Worm (Caenorhabditis elegans) whole organism, L2 larva: ENCODE data around the gene F42C5.6.
A peak's percentile ranks its signal among the peaks of the same experiment; 100 is the strongest.

Experiments used
- C34F6.9 ChIP-seq: fragments of 150-350 bp; optimal IDR thresholded peaks from 2 replicates; lab custom pipeline; 2014; ENCODE audit warnings: missing biosample characterization, missing genetic modification characterization
- F13H6.1 ChIP-seq: sonication (generic microtip); optimal IDR thresholded peaks from 2 replicates; lab custom pipeline; 2016; ENCODE audit warnings: missing genetic modification characterization, missing compliant biosample characterization
- R02D3.7 ChIP-seq: fragments of 150-350 bp; optimal IDR thresholded peaks from 2 replicates; lab custom pipeline; 2014; ENCODE audit warnings: missing biosample characterization, missing genetic modification characterization
- Y55F3AM.14 ChIP-seq: fragments of 200-800 bp; sonication (Bioruptor generic); optimal IDR thresholded peaks from 2 replicates; lab custom pipeline; 2018; ENCODE audit warnings: mild to moderate bottlenecking, missing genetic modification characterization, missing compliant biosample characterization
- ZK546.5 ChIP-seq: sonication (generic microtip); optimal IDR thresholded peaks from 2 replicates; lab custom pipeline; 2017; ENCODE audit warnings: missing biosample characterization, missing genetic modification characterization
- alr-1 ChIP-seq: fragments of 150-350 bp; optimal IDR thresholded peaks from 2 replicates; lab custom pipeline; 2014; ENCODE audit warnings: missing biosample characterization, missing genetic modification characterization
- aly-2 ChIP-seq: fragments of 150-350 bp; optimal IDR thresholded peaks from 2 replicates; lab custom pipeline; 2014; ENCODE audit warnings: missing biosample characterization, missing genetic modification characterization
- ama-1 ChIP-seq: fragments of 150-350 bp; optimal IDR thresholded peaks from 2 replicates; lab custom pipeline; 2018; ENCODE audit warnings: inconsistent platforms
- ceh-16 ChIP-seq: fragments of 150-350 bp; optimal IDR thresholded peaks from 2 replicates; lab custom pipeline; 2014; ENCODE audit warnings: missing biosample characterization, missing genetic modification characterization
- ceh-82 ChIP-seq: fragments of 150-350 bp; optimal IDR thresholded peaks from 2 replicates; lab custom pipeline; 2014; ENCODE audit warnings: missing biosample characterization, missing genetic modification characterization
- crh-2 ChIP-seq: sonication (generic microtip); optimal IDR thresholded peaks from 2 replicates; lab custom pipeline; 2017; ENCODE audit warnings: missing biosample characterization, missing genetic modification characterization
- dmd-4 ChIP-seq: sonication (generic microtip); optimal IDR thresholded peaks from 2 replicates; lab custom pipeline; 2017; ENCODE audit warnings: missing biosample characterization, missing genetic modification characterization
- egl-27 ChIP-seq: sonication (generic microtip); optimal IDR thresholded peaks from 3 replicates; lab custom pipeline; 2017; ENCODE audit warnings: missing biosample characterization, missing genetic modification reagents, missing genetic modification characterization
- elt-1 ChIP-seq: fragments of 150-350 bp; optimal IDR thresholded peaks from 2 replicates; lab custom pipeline; 2014; ENCODE audit warnings: missing biosample characterization, missing genetic modification characterization
- elt-3 ChIP-seq: sonication (generic microtip); optimal IDR thresholded peaks from 2 replicates; lab custom pipeline; 2017; ENCODE audit warnings: missing biosample characterization, missing genetic modification characterization
- fos-1 ChIP-seq: fragments of 150-350 bp; optimal IDR thresholded peaks from 2 replicates; lab custom pipeline; 2014; ENCODE audit warnings: missing biosample characterization, missing genetic modification characterization
- gmeb-1 ChIP-seq: fragments of 150-350 bp; optimal IDR thresholded peaks from 2 replicates; lab custom pipeline; 2014; ENCODE audit warnings: missing biosample characterization, missing genetic modification characterization
- lin-11 ChIP-seq: fragments of 150-350 bp; sonication (generic microtip); optimal IDR thresholded peaks from 2 replicates; lab custom pipeline; 2014; ENCODE audit warnings: missing biosample characterization, missing genetic modification characterization, inconsistent platforms, mixed read lengths
- lin-13 ChIP-seq: fragments of 150-350 bp; optimal IDR thresholded peaks from 2 replicates; lab custom pipeline; 2014; ENCODE audit warnings: missing biosample characterization, missing genetic modification reagents, missing genetic modification characterization
- lin-39 ChIP-seq: fragments of 150-350 bp; optimal IDR thresholded peaks from 2 replicates; lab custom pipeline; 2014; ENCODE audit warnings: missing biosample characterization, missing genetic modification reagents, missing genetic modification characterization
- lsy-2 ChIP-seq, 2 experiments: fragments of 150-350 bp in 1 of 2; sonication (generic microtip) in 1 of 2; optimal IDR thresholded peaks; 2 replicates each; lab custom pipeline; 2014 to 2017; ENCODE audit warnings: missing biosample characterization in 2 of 2, missing genetic modification characterization in 2 of 2
- mab-5 ChIP-seq: fragments of 150-350 bp; optimal IDR thresholded peaks from 2 replicates; lab custom pipeline; 2014; ENCODE audit warnings: missing biosample characterization, missing genetic modification characterization
- mbf-1 ChIP-seq: sonication (generic microtip); optimal IDR thresholded peaks from 2 replicates; lab custom pipeline; 2017; ENCODE audit warnings: missing biosample characterization, missing genetic modification characterization
- mdl-1 ChIP-seq, 2 experiments: fragments of 150-350 bp in 1 of 2; sonication (generic microtip) in 1 of 2; optimal IDR thresholded peaks; 2 replicates each; lab custom pipeline; 2017; ENCODE audit warnings: missing biosample characterization in 2 of 2, missing genetic modification characterization in 2 of 2
- nhr-10 ChIP-seq: sonication (generic microtip); optimal IDR thresholded peaks from 2 replicates; lab custom pipeline; 2017; ENCODE audit warnings: missing biosample characterization, missing genetic modification characterization
- nhr-11 ChIP-seq: fragments of 150-350 bp; optimal IDR thresholded peaks from 2 replicates; lab custom pipeline; 2014; ENCODE audit warnings: missing biosample characterization, missing genetic modification characterization
- nhr-129 ChIP-seq: fragments of 150-350 bp; optimal IDR thresholded peaks from 2 replicates; lab custom pipeline; 2014; ENCODE audit warnings: missing biosample characterization, missing genetic modification characterization
- nhr-21 ChIP-seq: fragments of 150-350 bp; optimal IDR thresholded peaks from 2 replicates; lab custom pipeline; 2014; ENCODE audit warnings: missing biosample characterization, missing genetic modification characterization
- nhr-23 ChIP-seq: fragments of 150-350 bp; optimal IDR thresholded peaks from 2 replicates; lab custom pipeline; 2014; ENCODE audit warnings: missing biosample characterization, missing genetic modification reagents, missing genetic modification characterization
- nhr-237 ChIP-seq: fragments of 150-350 bp; optimal IDR thresholded peaks from 2 replicates; lab custom pipeline; 2014; ENCODE audit warnings: missing biosample characterization, missing genetic modification characterization
- nhr-25 ChIP-seq: fragments of 150-350 bp; sonication (generic microtip); optimal IDR thresholded peaks from 3 replicates; lab custom pipeline; 2014; ENCODE audit warnings: missing biosample characterization, missing genetic modification characterization
- nhr-6 ChIP-seq: fragments of 150-350 bp; optimal IDR thresholded peaks from 2 replicates; lab custom pipeline; 2014; ENCODE audit warnings: missing biosample characterization, missing genetic modification characterization
- nhr-77 ChIP-seq: fragments of 150-350 bp; optimal IDR thresholded peaks from 2 replicates; lab custom pipeline; 2014; ENCODE audit warnings: missing biosample characterization, missing genetic modification characterization
- peb-1 ChIP-seq: fragments of 150-350 bp; optimal IDR thresholded peaks from 2 replicates; lab custom pipeline; 2014; ENCODE audit warnings: missing biosample characterization, missing genetic modification characterization
- sem-4 ChIP-seq: fragments of 150-350 bp; optimal IDR thresholded peaks from 2 replicates; lab custom pipeline; 2014; ENCODE audit warnings: missing biosample characterization, missing genetic modification reagents, missing genetic modification characterization
- skn-1 ChIP-seq: sonication (generic microtip); optimal IDR thresholded peaks from 2 replicates; lab custom pipeline; 2017; ENCODE audit warnings: missing biosample characterization, missing genetic modification characterization
- sma-3 ChIP-seq: sonication (generic microtip); optimal IDR thresholded peaks from 2 replicates; lab custom pipeline; 2016; ENCODE audit warnings: missing genetic modification reagents, missing genetic modification characterization, missing compliant biosample characterization
- sma-9 ChIP-seq, 2 experiments: fragments of 150-350 bp in 1 of 2; sonication (generic microtip) in 1 of 2; optimal IDR thresholded peaks; 2 replicates each; lab custom pipeline; 2014 to 2016; ENCODE audit warnings: missing genetic modification characterization in 2 of 2, mild to moderate bottlenecking in 1 of 2, missing biosample characterization in 1 of 2, missing compliant biosample characterization in 1 of 2, missing genetic modification reagents in 1 of 2, moderate library complexity in 1 of 2
- snpc-4 ChIP-seq: fragments of 150-350 bp; optimal IDR thresholded peaks from 2 replicates; lab custom pipeline; 2014; ENCODE audit warnings: missing biosample characterization, missing genetic modification characterization
- unc-39 ChIP-seq: fragments of 150-350 bp; optimal IDR thresholded peaks from 2 replicates; lab custom pipeline; 2014; ENCODE audit warnings: missing biosample characterization, missing genetic modification characterization
- unc-55 ChIP-seq: fragments of 150-350 bp; sonication (generic microtip); optimal IDR thresholded peaks from 3 replicates; lab custom pipeline; 2014; ENCODE audit warnings: missing biosample characterization, missing genetic modification reagents, missing genetic modification characterization
- unc-62 ChIP-seq: fragments of 150-350 bp; optimal IDR thresholded peaks from 2 replicates; lab custom pipeline; 2014; ENCODE audit warnings: missing biosample characterization, missing genetic modification reagents, missing genetic modification characterization
- zag-1 ChIP-seq: fragments of 150-350 bp; optimal IDR thresholded peaks from 2 replicates; lab custom pipeline; 2014; ENCODE audit warnings: missing biosample characterization, missing genetic modification characterization
- ztf-1 ChIP-seq: fragments of 200-800 bp; sonication (Bioruptor generic); conservative IDR thresholded peaks from 2 replicates; pipeline ENCODE4 v1.3.6; 2022; ENCODE audit warnings: missing genetic modification characterization, missing compliant biosample characterization
- ztf-11 ChIP-seq: sonication (generic microtip); optimal IDR thresholded peaks from 2 replicates; lab custom pipeline; 2017; ENCODE audit warnings: missing biosample characterization, missing genetic modification characterization
- ztf-4 ChIP-seq: fragments of 150-350 bp; optimal IDR thresholded peaks from 2 replicates; lab custom pipeline; 2014; ENCODE audit warnings: missing biosample characterization, missing genetic modification characterization

Gene F42C5.6

DNA sequence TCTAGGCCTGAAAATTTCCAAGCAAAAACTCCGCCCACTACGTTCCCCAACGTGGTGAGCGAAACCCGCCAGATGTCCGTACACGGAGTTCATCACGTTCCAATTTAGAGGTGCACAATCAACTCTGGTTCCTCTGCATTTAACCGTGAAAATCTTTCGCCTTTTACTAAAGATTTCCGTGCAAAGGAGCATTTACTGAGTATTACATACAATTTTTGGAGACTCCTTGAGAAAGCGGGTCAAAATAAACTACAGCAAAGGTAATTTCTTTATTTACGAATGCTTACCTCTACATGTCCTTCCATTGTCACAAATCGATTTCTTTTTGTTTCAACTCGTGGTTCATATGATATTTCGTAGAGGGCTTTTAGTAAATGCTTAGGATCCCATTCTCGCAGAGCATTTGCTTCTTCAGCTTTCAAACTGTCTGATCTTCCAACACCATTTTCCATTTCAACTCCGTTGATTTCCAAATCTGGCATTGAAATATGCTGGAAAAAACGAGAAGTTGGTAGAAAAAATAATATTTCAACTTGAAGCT lies 7.8 kb upstream of the F42C5.6 start, which contains the start of gene F42C5.9:
F42C5.9 (minus strand) TSS at position 491 of the 541 bp plus-strand sequence.
- TF ChIP-seq nhr-129 (no peak), mab-5 (tag; lab: Kevin White, UChicago) (no peak), alr-1 (tag; lab: Kevin White, UChicago) (no peak), fos-1 (tag; lab: Kevin White, UChicago) (peak; percentile 2), ztf-11 (no peak), lin-13 (GFP tag; lab: Kevin White, UChicago) (no peak), dmd-4 (tag; lab: Kevin White, UChicago) (no peak), sma-3 (GFP tag; lab: Kevin White, UChicago) (peak; percentile 18), ama-1 (lab: Kevin White, UChicago) (peak; percentile 61), egl-27 (no peak), ztf-4 (tag; lab: Kevin White, UChicago) (no peak), zag-1 (no peak), lsy-2 (tag; optimal IDR thresholded peaks at IDR 0.05; lab: Kevin White, UChicago) (peak in 1 of 2 experiments; percentile 19), elt-1 (tag; lab: Kevin White, UChicago) (no peak), ZK546.5 (tag; lab: Kevin White, UChicago) (no peak), nhr-25 (tag; lab: Kevin White, UChicago) (no peak), R02D3.7 (tag; lab: Kevin White, UChicago) (no peak), nhr-21 (tag; lab: Kevin White, UChicago) (no peak), nhr-11 (tag; lab: Kevin White, UChicago) (no peak), ceh-82 (tag; lab: Kevin White, UChicago) (no peak), crh-2 (tag; lab: Kevin White, UChicago) (peak; percentile 35), nhr-10 (no peak), sem-4 (tag; lab: Kevin White, UChicago) (no peak), nhr-237 (tag; lab: Kevin White, UChicago) (no peak), nhr-23 (no peak), mdl-1 (tag; optimal IDR thresholded peaks at IDR 0.05; lab: Kevin White, UChicago) (no peak), C34F6.9 (no peak), gmeb-1 (tag; lab: Kevin White, UChicago) (peak; percentile 30), snpc-4 (peak; percentile 92), sma-9 (GFP tag; optimal IDR thresholded peaks at IDR 0.05; lab: Kevin White, UChicago) (peak; percentile 2), sma-9 (tag; optimal IDR thresholded peaks at IDR 0.05; lab: Kevin White, UChicago) (no peak), elt-3 (tag; lab: Kevin White, UChicago) (no peak), nhr-77 (tag; lab: Kevin White, UChicago) (no peak)

DNA sequence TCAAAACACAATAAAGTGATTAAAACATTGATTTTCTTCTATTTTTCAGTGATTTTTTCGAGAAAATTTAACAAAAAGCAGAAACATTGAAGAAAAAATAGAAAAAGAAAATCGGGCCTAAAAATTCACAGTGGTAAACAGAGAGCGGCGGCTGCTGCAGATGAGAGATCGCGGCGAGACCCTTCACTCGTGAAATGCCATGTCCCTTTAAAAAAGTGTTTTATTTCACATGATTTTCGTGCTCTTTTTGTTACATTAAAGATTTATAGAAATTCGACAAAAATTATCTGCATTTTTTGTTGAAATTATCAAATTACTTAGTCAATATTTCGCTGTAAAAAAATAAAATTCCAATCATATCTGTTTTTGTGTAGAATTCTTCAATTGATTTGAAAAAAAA lies 5.1 kb upstream of the F42C5.6 start:
- TF ChIP-seq skn-1 = no peak
- peak; percentile 43 for TF ChIP-seq snpc-4
- peak; percentile 64 for TF ChIP-seq gmeb-1 (tag; lab: Kevin White, UChicago)
- no peak for TF ChIP-seq nhr-23
- TF ChIP-seq unc-62 (GFP tag; lab: Kevin White, UChicago) = no peak
- no peak for TF ChIP-seq elt-1 (tag; lab: Kevin White, UChicago)
- TF ChIP-seq lin-11 = peak; percentile 61
- no peak for TF ChIP-seq ceh-82 (tag; lab: Kevin White, UChicago)
- peak; percentile 54 for TF ChIP-seq nhr-25 (tag; lab: Kevin White, UChicago)
- TF ChIP-seq ztf-11 = no peak
- peak; percentile 72 for TF ChIP-seq C34F6.9
- TF ChIP-seq sma-3 (GFP tag; lab: Kevin White, UChicago) = peak; percentile 12
- no peak for TF ChIP-seq nhr-6 (tag; lab: Kevin White, UChicago)
- no peak for TF ChIP-seq nhr-21 (tag; lab: Kevin White, UChicago)
- no peak for TF ChIP-seq ztf-1 (GFP tag; lab: Robert Waterston, UW)
- no peak for TF ChIP-seq nhr-77 (tag; lab: Kevin White, UChicago)
- peak; percentile 52 for TF ChIP-seq lin-13 (GFP tag; lab: Kevin White, UChicago)
- no peak for TF ChIP-seq Y55F3AM.14 (GFP tag; lab: Kevin White, UChicago)
- TF ChIP-seq sma-9 (GFP tag; optimal IDR thresholded peaks at IDR 0.05; lab: Kevin White, UChicago) = peak; percentile 30
- no peak for TF ChIP-seq sma-9 (tag; optimal IDR thresholded peaks at IDR 0.05; lab: Kevin White, UChicago)
- TF ChIP-seq nhr-10 = no peak
- no peak for TF ChIP-seq ama-1 (lab: Kevin White, UChicago)
- no peak for TF ChIP-seq egl-27
- TF ChIP-seq unc-55 = peak; percentile 84
- TF ChIP-seq R02D3.7 (tag; lab: Kevin White, UChicago) = no peak
- TF ChIP-seq mab-5 (tag; lab: Kevin White, UChicago) = no peak
- no peak for TF ChIP-seq zag-1
- TF ChIP-seq ZK546.5 (tag; lab: Kevin White, UChicago) = no peak
- TF ChIP-seq alr-1 (tag; lab: Kevin White, UChicago) = no peak
- no peak for TF ChIP-seq mbf-1 (tag; lab: Kevin White, UChicago)
- no peak for TF ChIP-seq peb-1 (tag; lab: Kevin White, UChicago)
- TF ChIP-seq aly-2 = no peak
- TF ChIP-seq nhr-129 = peak; percentile 35
- TF ChIP-seq fos-1 (tag; lab: Kevin White, UChicago) = peak; percentile 37
- TF ChIP-seq lin-39 (tag; lab: Kevin White, UChicago) = no peak
- TF ChIP-seq ztf-4 (tag; lab: Kevin White, UChicago) = no peak
- peak; percentile 68 for TF ChIP-seq crh-2 (tag; lab: Kevin White, UChicago)
- TF ChIP-seq mdl-1 (tag; optimal IDR thresholded peaks at IDR 0.05; lab: Kevin White, UChicago) = no peak
- no peak for TF ChIP-seq ceh-16 (tag; lab: Kevin White, UChicago)
- no peak for TF ChIP-seq elt-3 (tag; lab: Kevin White, UChicago)
- TF ChIP-seq nhr-237 (tag; lab: Kevin White, UChicago) = no peak
- TF ChIP-seq lsy-2 (tag; optimal IDR thresholded peaks at IDR 0.05; lab: Kevin White, UChicago) = peak; percentile 0 to 83
- TF ChIP-seq F13H6.1 (tag; lab: Kevin White, UChicago) = peak; percentile 36
- TF ChIP-seq unc-39 (tag; lab: Kevin White, UChicago) = no peak
- TF ChIP-seq nhr-11 (tag; lab: Kevin White, UChicago) = no peak
- TF ChIP-seq sem-4 (tag; lab: Kevin White, UChicago) = peak; percentile 28
- no peak for TF ChIP-seq dmd-4 (tag; lab: Kevin White, UChicago)
